Worm (Caenorhabditis elegans) whole organism, L4 larva: ENCODE measurements around the gene T23F2.2.

Experiments used
- ces-1 ChIP-seq: fragments of 150-350 bp; sonication (generic microtip); optimal IDR thresholded peaks from 4 replicates; lab custom pipeline; 2014; ENCODE audit warnings: missing biosample characterization, missing genetic modification reagents, missing genetic modification characterization
- dmd-9 ChIP-seq: fragments of 200-800 bp; sonication (Bioruptor generic); IDR thresholded peaks from 2 replicates; pipeline ENCODE4 v1.3.6; 2022; ENCODE audit warnings: missing genetic modification reagents, missing genetic modification characterization, missing compliant biosample characterization
- fos-1 ChIP-seq: fragments of 150-350 bp; optimal IDR thresholded peaks from 2 replicates; lab custom pipeline; 2014; ENCODE audit warnings: missing biosample characterization, missing genetic modification characterization
- lin-15B ChIP-seq: fragments of 150-350 bp; sonication (generic microtip); optimal IDR thresholded peaks from 3 replicates; lab custom pipeline; 2014; ENCODE audit warnings: missing biosample characterization, missing genetic modification characterization
- mdl-1 ChIP-seq, 2 experiments: fragments of 150-350 bp in 1 of 2; sonication (generic microtip) in 1 of 2; optimal IDR thresholded peaks; 2 replicates each; lab custom pipeline; 2014 to 2017; ENCODE audit warnings: missing biosample characterization in 2 of 2, missing genetic modification characterization in 2 of 2
- mes-2 ChIP-seq: sonication (generic microtip); optimal IDR thresholded peaks from 2 replicates; lab custom pipeline; 2016; ENCODE audit warnings: missing genotype, mild to moderate bottlenecking, missing genetic modification characterization, missing compliant biosample characterization; ENCODE audit not compliant: poor library complexity, severe bottlenecking
- unc-130 ChIP-seq: sonication (generic microtip); optimal IDR thresholded peaks from 2 replicates; lab custom pipeline; 2016; ENCODE audit warnings: missing genetic modification reagents, missing genetic modification characterization, missing compliant biosample characterization

DNA sequence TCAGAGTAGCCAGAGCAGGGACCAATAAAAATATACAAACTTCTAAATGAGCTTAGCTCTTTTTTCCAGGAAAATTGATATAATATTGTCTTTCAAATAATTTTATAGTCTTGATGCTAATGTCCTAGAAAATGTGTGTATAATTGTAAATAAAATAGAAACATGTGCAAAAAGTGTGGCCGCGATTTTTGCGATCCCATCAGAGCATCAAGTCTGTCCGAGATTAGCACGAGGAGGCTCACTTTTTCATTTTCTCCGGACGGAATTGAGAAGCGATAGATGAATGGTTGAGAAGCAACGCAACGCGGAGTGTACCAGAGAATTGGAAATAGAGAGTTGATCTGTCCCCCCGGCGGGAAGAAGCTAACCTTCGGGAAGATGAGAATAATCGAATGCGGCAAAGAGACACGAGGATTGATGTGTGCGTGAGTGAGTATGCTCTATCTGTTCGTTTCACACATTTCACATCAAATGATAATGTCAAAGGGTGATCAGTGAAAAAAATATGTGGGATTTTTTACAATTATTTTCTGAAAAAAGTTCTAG is 1.5 kb upstream of the T23F2.2 start:
- TF ChIP-seq unc-130 (GFP tag; lab: Kevin White, UChicago) = no peak
- no peak for TF ChIP-seq fos-1
- TF ChIP-seq dmd-9 (GFP tag; lab: Robert Waterston, UW) = no peak
- TF ChIP-seq mdl-1 (tag; optimal IDR thresholded peaks at IDR 0.05; lab: Kevin White, UChicago) = no peak
- no peak for TF ChIP-seq ces-1 (GFP tag; lab: Kevin White, UChicago)
- no peak for TF ChIP-seq lin-15B (tag; lab: Kevin White, UChicago)
- TF ChIP-seq mes-2 (tag; lab: Kevin White, UChicago) = no peak
